Worm (Caenorhabditis elegans): ENCODE results near the gene F44E2.8.

DNA sequence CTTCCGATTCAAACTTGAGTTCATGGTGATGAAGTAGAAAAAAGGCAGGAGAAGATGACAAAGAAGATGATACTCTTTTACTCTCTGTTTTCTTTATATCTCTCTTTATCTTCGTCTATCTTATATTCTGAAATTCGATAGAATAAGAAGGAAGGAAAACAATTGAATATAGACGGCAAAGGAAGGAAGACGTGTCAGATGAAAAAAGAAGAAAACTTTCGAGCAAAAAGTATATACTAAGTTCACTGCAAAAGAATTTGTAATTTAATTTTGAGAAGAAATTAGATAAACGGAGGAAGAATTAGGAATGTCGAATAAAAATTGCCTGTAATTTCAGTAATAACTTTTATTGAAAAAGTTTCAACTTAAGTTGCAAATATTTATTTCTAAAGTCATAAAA is 27.3 kb upstream of the F44E2.8 start, which contains the start of gene K01F9.2:
- TF ChIP-seq ZK546.5 (tag; optimal IDR thresholded peaks at IDR 0.05) (no peak), nhr-237 (tag; optimal IDR thresholded peaks at IDR 0.05) (no peak), Y75B8A.6 (GFP tag; IDR thresholded peaks at IDR 0.05) (no peak), ztf-11 (tag; optimal IDR thresholded peaks at IDR 0.05) (no peak), unc-39 (tag; optimal IDR thresholded peaks at IDR 0.05) (no peak), nhr-48 (tag; optimal IDR thresholded peaks at IDR 0.05) (no peak), snpc-4 (tag; optimal IDR thresholded peaks at IDR 0.05) (no peak), lsy-2 (tag; optimal IDR thresholded peaks at IDR 0.05) (no peak), aly-2 (tag; optimal IDR thresholded peaks at IDR 0.05) (no peak), unc-130 (GFP tag; optimal IDR thresholded peaks at IDR 0.05) (no peak), lir-3 (tag; optimal IDR thresholded peaks at IDR 0.05) (no peak), aha-1 (tag) (peak; percentile 87)
